Worm (Caenorhabditis elegans) whole organism, early embryonic: ENCODE results near the gene klp-18.

Experiments
- B0310.2 ChIP-seq: sonication (generic microtip); optimal IDR thresholded peaks from 2 replicates; lab custom pipeline; 2016; ENCODE audit warnings: mild to moderate bottlenecking, missing genetic modification characterization, missing compliant biosample characterization
- F13C5.2 ChIP-seq: sonication (generic microtip); optimal IDR thresholded peaks from 2 replicates; lab custom pipeline; 2017; ENCODE audit warnings: mild to moderate bottlenecking, missing genetic modification characterization, inconsistent platforms, missing compliant biosample characterization
- aly-1 ChIP-seq: sonication (generic microtip); optimal IDR thresholded peaks from 2 replicates; lab custom pipeline; 2016; ENCODE audit warnings: missing genetic modification characterization, missing compliant biosample characterization
- ama-1 ChIP-seq: fragments of 150-350 bp; optimal IDR thresholded peaks from 2 replicates; lab custom pipeline; 2014
- ceh-13 ChIP-seq: fragments of 200-800 bp; sonication (Bioruptor generic); optimal IDR thresholded peaks from 2 replicates; lab custom pipeline; 2018; ENCODE audit warnings: mild to moderate bottlenecking, missing genetic modification characterization, missing compliant biosample characterization
- ceh-36 ChIP-seq: sonication (generic microtip); optimal IDR thresholded peaks from 2 replicates; lab custom pipeline; 2016; ENCODE audit warnings: missing genetic modification characterization, inconsistent platforms, missing compliant biosample characterization
- ets-7 ChIP-seq: sonication (generic microtip); optimal IDR thresholded peaks from 2 replicates; lab custom pipeline; 2016; ENCODE audit warnings: missing genotype, missing genetic modification characterization, missing compliant biosample characterization
- flt-1 ChIP-seq: fragments of 200-800 bp; sonication (Bioruptor generic); IDR thresholded peaks from 2 replicates; pipeline ENCODE4 v1.3.6; 2022; ENCODE audit warnings: missing genetic modification characterization, missing compliant biosample characterization
- hmbx-1 ChIP-seq: sonication (generic microtip); optimal IDR thresholded peaks from 2 replicates; lab custom pipeline; 2016; ENCODE audit warnings: mild to moderate bottlenecking, missing genetic modification characterization, missing compliant biosample characterization
- hmg-4 ChIP-seq: fragments of 200-800 bp; sonication (Bioruptor generic); optimal IDR thresholded peaks from 2 replicates; lab custom pipeline; 2018; ENCODE audit warnings: mild to moderate bottlenecking, missing genetic modification characterization, missing compliant biosample characterization
- hnd-1 ChIP-seq: sonication (generic microtip); optimal IDR thresholded peaks from 2 replicates; lab custom pipeline; 2016; ENCODE audit warnings: missing genetic modification characterization, missing compliant biosample characterization
- pes-1 ChIP-seq: fragments of 200-800 bp; sonication (Bioruptor generic); IDR thresholded peaks from 2 replicates; pipeline ENCODE4 v1.3.6; 2022; ENCODE audit warnings: missing genetic modification reagents, missing genetic modification characterization, missing compliant biosample characterization
- scrt-1 ChIP-seq: fragments of 200-800 bp; sonication (Bioruptor generic); IDR thresholded peaks from 2 replicates; pipeline ENCODE4 v1.3.6; 2022; ENCODE audit warnings: missing genetic modification characterization, missing compliant biosample characterization
- sea-1 ChIP-seq: fragments of 200-800 bp; sonication (Bioruptor generic); conservative IDR thresholded peaks from 2 replicates; pipeline ENCODE4 v1.3.6; 2022; ENCODE audit warnings: missing genetic modification characterization, missing compliant biosample characterization
- tbx-11 ChIP-seq: fragments of 200-800 bp; sonication (Bioruptor generic); IDR thresholded peaks from 2 replicates; pipeline ENCODE4 v1.3.6; 2022; ENCODE audit warnings: missing genetic modification characterization, missing compliant biosample characterization
- tbx-37 ChIP-seq: fragments of 200-800 bp; sonication (Bioruptor generic); conservative IDR thresholded peaks from 2 replicates; pipeline ENCODE4 v1.3.6; 2022; ENCODE audit warnings: missing genetic modification reagents, missing genetic modification characterization, missing compliant biosample characterization
- tra-4 ChIP-seq: sonication (generic microtip); optimal IDR thresholded peaks from 2 replicates; lab custom pipeline; 2017; ENCODE audit warnings: missing genetic modification characterization, missing compliant biosample characterization

klp-18 gene

DNA sequence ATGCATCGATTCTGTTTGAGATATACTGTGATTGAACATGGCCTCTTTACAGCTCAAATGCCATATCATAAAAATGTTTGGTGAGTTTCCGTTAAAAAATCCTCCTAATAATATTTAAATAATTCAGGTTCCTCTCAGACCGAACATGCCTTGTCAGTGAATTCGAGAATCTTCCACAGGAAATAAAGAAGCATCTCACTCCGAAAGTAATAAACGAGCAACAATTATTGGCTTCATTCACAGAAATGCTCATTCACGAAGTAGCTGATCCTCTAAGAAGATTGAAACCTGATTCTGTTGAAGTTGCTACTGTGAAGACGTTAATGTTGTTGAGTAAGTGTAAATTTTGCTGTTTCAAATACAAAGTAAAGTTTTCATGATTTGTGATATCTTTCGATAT lies 12.1 kb downstream of the klp-18 start:
- no peak for TF ChIP-seq hnd-1
- no peak for TF ChIP-seq hmg-4 (GFP tag; lab: Kevin White, UChicago)
- TF ChIP-seq B0310.2 = no peak
- TF ChIP-seq tbx-11 (GFP tag; lab: Robert Waterston, UW) = no peak
- no peak for TF ChIP-seq sea-1
- no peak for TF ChIP-seq F13C5.2
- TF ChIP-seq ceh-13 (GFP tag; lab: Kevin White, UChicago) = no peak
- no peak for TF ChIP-seq pes-1 (GFP tag; lab: Robert Waterston, UW)
- no peak for TF ChIP-seq scrt-1 (GFP tag; lab: Robert Waterston, UW)
- TF ChIP-seq ama-1 (lab: Kevin White, UChicago) = no peak
- TF ChIP-seq aly-1 = no peak
- TF ChIP-seq tbx-37 (GFP tag; lab: Robert Waterston, UW) = no peak
- no peak for TF ChIP-seq ets-7
- no peak for TF ChIP-seq tra-4 (tag; lab: Kevin White, UChicago)
- no peak for TF ChIP-seq hmbx-1

DNA sequence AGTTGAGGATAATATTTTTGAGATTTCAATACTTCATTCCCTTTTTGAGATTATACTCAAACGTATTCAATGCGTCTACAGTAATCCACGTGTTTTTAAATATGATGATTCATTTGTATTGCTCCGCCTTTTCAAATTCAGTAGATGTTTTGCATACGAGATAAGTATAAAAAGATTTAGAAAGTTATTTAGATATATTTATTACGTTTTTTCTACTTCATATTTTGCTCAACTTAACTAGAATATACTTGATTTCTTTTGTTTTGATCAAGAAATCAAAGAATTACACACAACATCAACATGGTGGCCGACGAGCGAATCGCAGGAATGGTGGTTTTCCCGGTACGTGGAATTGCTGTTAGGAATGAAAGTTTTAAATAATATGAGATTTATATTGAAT lies 17.7 kb downstream of the klp-18 start, which contains the start of gene srx-50:
Gene srx-50 (plus strand): TSS at position 301 of the 400 bp plus-strand sequence.
- TF ChIP-seq hnd-1 = no peak

DNA sequence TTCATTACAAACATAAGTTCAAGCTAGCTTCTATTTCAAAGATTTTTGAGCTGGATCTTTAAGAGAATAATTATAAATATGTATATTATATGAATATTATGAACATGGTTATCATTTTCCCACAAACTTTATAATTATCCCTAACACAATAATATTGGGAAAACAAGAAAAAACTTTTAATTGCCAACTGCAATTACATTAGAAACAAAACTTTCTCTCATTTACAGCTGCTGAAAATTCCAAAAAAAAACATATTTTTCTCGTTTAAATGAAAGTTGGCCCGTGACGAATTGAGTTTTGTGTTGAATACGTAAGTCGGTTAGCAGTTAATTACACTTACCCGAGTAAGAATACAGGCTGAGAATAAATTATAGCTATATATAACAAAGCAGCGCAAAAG lies 22.7 kb downstream of the klp-18 start:
- TF ChIP-seq ama-1 (lab: Kevin White, UChicago) = no peak
- TF ChIP-seq tra-4 (tag; lab: Kevin White, UChicago) = no peak
- no peak for TF ChIP-seq ceh-13 (GFP tag; lab: Kevin White, UChicago)

DNA sequence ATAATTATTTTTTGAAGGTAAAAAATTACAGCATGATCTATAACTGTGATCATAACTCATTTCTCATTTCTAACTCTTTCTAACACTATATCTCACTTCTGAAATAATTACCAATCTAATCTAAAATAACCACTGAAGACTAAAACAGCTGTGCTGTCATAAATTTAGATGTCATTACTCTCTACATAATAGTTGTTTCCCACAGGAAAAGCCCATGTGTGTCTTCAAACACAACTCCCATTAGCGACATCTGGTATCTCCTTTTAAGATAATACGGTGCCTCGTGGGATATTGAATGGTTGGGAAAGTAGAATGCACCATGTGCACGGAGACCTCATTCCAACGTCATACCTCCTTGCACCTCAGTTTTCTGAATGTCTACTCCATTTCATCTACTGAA lies 25.0 kb downstream of the klp-18 start, which contains the start of gene Y43B11AL.1:
Gene Y43B11AL.1 (plus strand): TSS at position 301 of the 400 bp plus-strand sequence.
- TF ChIP-seq scrt-1 (GFP tag; lab: Robert Waterston, UW) = no peak
- TF ChIP-seq sea-1 = no peak
- no peak for TF ChIP-seq ceh-36 (tag; lab: Kevin White, UChicago)
- no peak for TF ChIP-seq tbx-37 (GFP tag; lab: Robert Waterston, UW)
- TF ChIP-seq ama-1 (lab: Kevin White, UChicago) = no peak
- no peak for TF ChIP-seq ceh-13 (GFP tag; lab: Kevin White, UChicago)
- no peak for TF ChIP-seq flt-1 (GFP tag; lab: Robert Waterston, UW)
- TF ChIP-seq hmbx-1 = no peak
- TF ChIP-seq B0310.2 = no peak
- no peak for TF ChIP-seq tra-4 (tag; lab: Kevin White, UChicago)
- no peak for TF ChIP-seq aly-1
- no peak for TF ChIP-seq hmg-4 (GFP tag; lab: Kevin White, UChicago)
- TF ChIP-seq pes-1 (GFP tag; lab: Robert Waterston, UW) = no peak
- TF ChIP-seq ets-7 = no peak
- TF ChIP-seq tbx-11 (GFP tag; lab: Robert Waterston, UW) = no peak

DNA sequence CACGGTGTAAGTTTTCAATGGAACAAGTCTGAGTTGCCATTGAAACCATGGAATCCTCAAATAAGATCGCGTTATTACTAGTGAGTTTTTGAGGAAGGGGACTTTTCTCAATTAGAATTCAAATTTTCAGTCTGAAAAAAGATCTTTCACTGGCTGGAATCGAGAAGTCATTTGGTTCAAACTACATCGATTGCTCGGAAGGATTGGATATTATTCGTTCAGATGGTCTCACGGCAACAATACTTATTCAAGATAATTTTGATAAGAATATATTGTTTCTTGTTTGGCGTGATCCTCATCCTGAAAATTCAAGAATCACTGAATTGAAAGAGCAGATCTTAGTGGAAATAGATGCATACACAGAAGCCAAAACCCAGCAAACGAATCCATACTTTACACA lies 27.4 kb downstream of the klp-18 start:
- TF ChIP-seq tra-4 (tag; lab: Kevin White, UChicago) (no peak), tbx-11 (GFP tag; lab: Robert Waterston, UW) (no peak), aly-1 (no peak), hmbx-1 (no peak), sea-1 (no peak), pes-1 (GFP tag; lab: Robert Waterston, UW) (no peak), ceh-36 (tag; lab: Kevin White, UChicago) (no peak), F13C5.2 (no peak), hmg-4 (GFP tag; lab: Kevin White, UChicago) (no peak), hnd-1 (no peak), scrt-1 (GFP tag; lab: Robert Waterston, UW) (no peak), tbx-37 (GFP tag; lab: Robert Waterston, UW) (no peak), ets-7 (no peak), B0310.2 (no peak), flt-1 (GFP tag; lab: Robert Waterston, UW) (no peak)

DNA sequence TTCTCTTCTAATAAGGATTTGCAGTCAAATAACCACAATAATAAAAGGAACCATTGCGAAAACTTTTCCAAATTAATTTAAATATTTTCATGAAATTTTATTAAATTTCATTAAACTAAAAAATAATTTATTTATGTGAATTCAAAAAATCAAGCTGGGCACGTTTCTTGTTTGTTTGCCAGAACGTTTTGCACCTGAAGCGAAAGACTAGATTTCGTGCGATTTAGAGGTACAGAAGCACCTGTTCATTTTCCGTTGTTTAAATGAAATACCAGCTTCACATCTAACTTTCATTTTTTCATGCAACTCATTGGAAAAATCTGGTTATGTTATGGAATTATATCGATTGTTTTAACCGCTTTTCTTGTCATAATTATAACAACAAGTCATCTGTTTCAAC lies 32.1 kb downstream of the klp-18 start, which contains the start of gene srg-48:
Gene srg-48 (plus strand): TSS at position 301 of the 400 bp plus-strand sequence.
- TF ChIP-seq hnd-1 (no peak), tra-4 (tag; lab: Kevin White, UChicago) (no peak), hmbx-1 (no peak), ceh-36 (tag; lab: Kevin White, UChicago) (no peak), tbx-37 (GFP tag; lab: Robert Waterston, UW) (no peak), flt-1 (GFP tag; lab: Robert Waterston, UW) (no peak), ceh-13 (GFP tag; lab: Kevin White, UChicago) (no peak), pes-1 (GFP tag; lab: Robert Waterston, UW) (no peak), ama-1 (lab: Kevin White, UChicago) (no peak), B0310.2 (no peak), aly-1 (no peak), sea-1 (no peak), scrt-1 (GFP tag; lab: Robert Waterston, UW) (no peak), ets-7 (no peak), F13C5.2 (no peak), tbx-11 (GFP tag; lab: Robert Waterston, UW) (no peak), hmg-4 (GFP tag; lab: Kevin White, UChicago) (no peak)

DNA sequence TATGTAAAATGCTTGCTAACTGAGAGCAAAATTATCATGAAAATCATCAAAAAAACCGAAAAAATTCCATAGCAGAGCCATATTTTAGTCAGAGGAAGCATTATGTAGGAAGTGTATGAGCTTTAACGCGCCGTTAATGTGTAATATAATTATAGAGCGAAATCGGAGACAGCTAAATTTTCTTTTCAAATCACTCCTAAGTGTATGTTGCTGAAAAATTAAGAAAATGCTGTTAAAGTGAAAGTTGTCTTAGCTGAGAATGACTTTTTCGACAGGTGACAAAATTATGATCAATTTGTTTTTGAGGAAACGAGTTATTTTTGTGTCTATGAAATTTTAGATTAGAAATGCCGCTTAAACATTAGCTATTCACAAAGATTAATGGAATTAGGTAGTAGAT lies 35.1 kb downstream of the klp-18 start, which contains the start of gene srg-50:
Gene srg-50 (minus strand): TSS at position 101 of the 400 bp plus-strand sequence.
- TF ChIP-seq tra-4 (tag; lab: Kevin White, UChicago) (no peak), ets-7 (no peak), ceh-36 (tag; lab: Kevin White, UChicago) (no peak)

DNA sequence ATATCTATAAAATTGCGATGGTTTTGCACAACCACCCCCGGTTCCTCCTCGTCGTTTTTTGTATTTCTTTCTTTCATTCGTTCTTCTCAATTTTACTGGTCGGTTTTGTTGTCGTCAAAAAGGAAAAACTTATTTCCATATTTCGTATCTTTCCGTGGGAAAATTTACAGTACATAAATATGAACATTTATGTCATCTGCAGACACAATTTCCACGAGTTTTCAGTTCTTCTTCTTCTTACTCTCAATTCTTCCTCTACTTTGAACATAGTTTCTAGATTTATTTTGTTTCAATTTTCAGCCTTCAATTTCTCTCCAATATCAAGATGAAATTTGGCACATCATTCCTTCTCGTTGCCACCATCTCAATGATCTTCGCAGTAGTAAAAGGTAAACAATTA lies 41.2 kb downstream of the klp-18 start, which contains the start of gene Y43B11AR.1:
Gene Y43B11AR.1 (plus strand): TSS at position 301 of the 400 bp plus-strand sequence.
- TF ChIP-seq tra-4 (tag; lab: Kevin White, UChicago) (no peak), F13C5.2 (no peak), tbx-11 (GFP tag; lab: Robert Waterston, UW) (no peak)
